Fruit fly (Drosophila melanogaster): Measurements from ENCODE around the gene CG13855.

Gene CG13855

dm6 chr3R:22356464-22357410 is 49.0 kb upstream of the CG13855 start, which contains the start of gene Sar1 (continued):
- TF ChIP-seq CG34376 (GFP tag; optimal IDR thresholded peaks at IDR 0.05) (peak; percentile 20), lilli (GFP tag; optimal IDR thresholded peaks at IDR 0.05) (peak; percentile 42), CG7271 (tag; optimal IDR thresholded peaks at IDR 0.05) (no peak), CG17359 (tag; optimal IDR thresholded peaks at IDR 0.05) (no peak), CG10267 (tag; optimal IDR thresholded peaks at IDR 0.05) (peak; percentile 73), CG9727 (GFP tag; optimal IDR thresholded peaks at IDR 0.05) (no peak), CG3847 (GFP tag; IDR thresholded peaks at IDR 0.05) (peak; percentile 99), esg (GFP tag; conservative IDR thresholded peaks at IDR 0.05) (no peak), Jarid2 (GFP tag; optimal IDR thresholded peaks at IDR 0.05) (no peak), emc (GFP tag; optimal IDR thresholded peaks at IDR 0.05) (peak; percentile 15), CoRest (tag; optimal IDR thresholded peaks at IDR 0.05) (peak; percentile 65), pb (GFP tag; optimal IDR thresholded peaks at IDR 0.05) (no peak), sens (GFP tag) (peak; percentile 82), eyg (GFP tag; optimal IDR thresholded peaks at IDR 0.05) (no peak), Optix (GFP tag; IDR thresholded peaks at IDR 0.05) (no peak), amos (GFP tag; IDR thresholded peaks at IDR 0.05; ENCODE audit: partially characterized antibody) (peak; percentile 98), CG3163 (GFP tag; optimal IDR thresholded peaks at IDR 0.05) (peak; percentile 60), gsb (GFP tag; IDR thresholded peaks at IDR 0.05) (no peak), CG18476 (GFP tag; optimal IDR thresholded peaks at IDR 0.05) (no peak), Awh (GFP tag; IDR thresholded peaks at IDR 0.05) (no peak), CG13624 (GFP tag; optimal IDR thresholded peaks at IDR 0.05) (peak; percentile 47), CG3281 (GFP tag; optimal IDR thresholded peaks at IDR 0.05) (peak; percentile 12), CG15073 (GFP tag; optimal IDR thresholded peaks at IDR 0.05) (no peak), pros (GFP tag; optimal IDR thresholded peaks at IDR 0.05) (no peak), fd102C (GFP tag; optimal IDR thresholded peaks at IDR 0.05) (no peak), fd64A (GFP tag; optimal IDR thresholded peaks at IDR 0.05) (no peak), abd-A (tag; optimal IDR thresholded peaks at IDR 0.05) (peak; percentile 16), jing (GFP tag; optimal IDR thresholded peaks at IDR 0.05) (no peak), Lhr (GFP tag; optimal IDR thresholded peaks at IDR 0.05) (peak; percentile 99), p53 (GFP tag; optimal IDR thresholded peaks at IDR 0.05) (peak; percentile 74), CG17361 (GFP tag; IDR thresholded peaks at IDR 0.05) (peak; percentile 19; the same call in 1 of the 3 replicates), CG10209 (GFP tag; optimal IDR thresholded peaks at IDR 0.05) (no peak), seq (GFP tag; IDR thresholded peaks at IDR 0.05) (no peak; the same call in 1 of the 2 replicates), CG2116 (GFP tag; optimal IDR thresholded peaks at IDR 0.05) (peak; percentile 83), aop (GFP tag; IDR thresholded peaks at IDR 0.05) (peak; percentile 71), Stat92E (GFP tag; optimal IDR thresholded peaks at IDR 0.05) (peak in 1 of 3 experiments; percentile 90), wor (GFP tag; IDR thresholded peaks at IDR 0.05) (no peak), hth (optimal IDR thresholded peaks at IDR 0.05) (no peak), CG3065 (GFP tag; optimal IDR thresholded peaks at IDR 0.05) (peak; percentile 18), Ptx1 (GFP tag; IDR thresholded peaks at IDR 0.05) (no peak), Usf (GFP tag; optimal IDR thresholded peaks at IDR 0.05) (no peak), HLH3B (GFP tag; IDR thresholded peaks at IDR 0.05) (no peak; the same call in 1 of the 2 replicates), maf-S (GFP tag; optimal IDR thresholded peaks at IDR 0.05) (no peak), tll (GFP tag; optimal IDR thresholded peaks at IDR 0.05) (peak in 1 of 2 experiments; percentile 53), CG11695 (GFP tag; IDR thresholded peaks at IDR 0.05) (0 out of 3 replicates have a peak, but pooled peaks have one; percentile 7), sob (GFP tag; IDR thresholded peaks at IDR 0.05) (peak; percentile 57; the same call in 1 of the 2 replicates), tio (GFP tag; optimal IDR thresholded peaks at IDR 0.05) (no peak), CG6254 (GFP tag; optimal IDR thresholded peaks at IDR 0.05) (peak; percentile 16), NC2β (GFP tag; optimal IDR thresholded peaks at IDR 0.05) (peak; percentile 50)
